Worm (Caenorhabditis elegans): Measurements from ENCODE around the gene fkh-9.

fkh-9 gene

ce11 chrX:3838670-3839069 is 11.9 kb upstream of the fkh-9 start:
- peak; percentile 38 for TF ChIP-seq nhr-25 (tag; optimal IDR thresholded peaks at IDR 0.05)
- no peak for TF ChIP-seq unc-39 (tag; optimal IDR thresholded peaks at IDR 0.05)
- TF ChIP-seq nhr-10 (tag; optimal IDR thresholded peaks at IDR 0.05): no peak
- no peak for TF ChIP-seq fos-1 (tag; optimal IDR thresholded peaks at IDR 0.05)
- no peak for TF ChIP-seq crh-2 (tag; optimal IDR thresholded peaks at IDR 0.05)
- TF ChIP-seq nhr-12 (tag; optimal IDR thresholded peaks at IDR 0.05): no peak
- no peak for TF ChIP-seq peb-1 (tag; optimal IDR thresholded peaks at IDR 0.05)
- no peak for TF ChIP-seq ztf-4 (tag; optimal IDR thresholded peaks at IDR 0.05)
- no peak for TF ChIP-seq nhr-11 (tag; optimal IDR thresholded peaks at IDR 0.05)
- TF ChIP-seq sem-4 (tag; optimal IDR thresholded peaks at IDR 0.05): peak; percentile 51

ce11 chrX:3837752-3838159 is 11.0 kb upstream of the fkh-9 start:
- TF ChIP-seq R02D3.7 (tag; optimal IDR thresholded peaks at IDR 0.05): no peak
- peak; percentile 37 for TF ChIP-seq ceh-16 (tag; optimal IDR thresholded peaks at IDR 0.05)
- peak; percentile 58 for TF ChIP-seq nhr-129 (tag; optimal IDR thresholded peaks at IDR 0.05)
- TF ChIP-seq sem-4 (tag; optimal IDR thresholded peaks at IDR 0.05): peak; percentile 19
- peak; percentile 40 for TF ChIP-seq Y55F3AM.14 (GFP tag; optimal IDR thresholded peaks at IDR 0.05)
- TF ChIP-seq egl-27 (tag; optimal IDR thresholded peaks at IDR 0.05): peak; percentile 72
- TF ChIP-seq mdl-1 (tag; optimal IDR thresholded peaks at IDR 0.05): peak in 1 of 2 experiments; percentile 1
- no peak for TF ChIP-seq unc-55 (GFP tag; optimal IDR thresholded peaks at IDR 0.05)
- TF ChIP-seq nhr-77 (tag; optimal IDR thresholded peaks at IDR 0.05): no peak
- TF ChIP-seq gmeb-1 (tag; optimal IDR thresholded peaks at IDR 0.05): no peak
- no peak for TF ChIP-seq alr-1 (tag; optimal IDR thresholded peaks at IDR 0.05)
- peak; percentile 90 for TF ChIP-seq nhr-25 (tag; optimal IDR thresholded peaks at IDR 0.05)
- TF ChIP-seq elt-3 (tag; optimal IDR thresholded peaks at IDR 0.05): no peak
- no peak for TF ChIP-seq nhr-23 (tag; optimal IDR thresholded peaks at IDR 0.05)
- TF ChIP-seq nhr-21 (tag; optimal IDR thresholded peaks at IDR 0.05): peak; percentile 91
- no peak for TF ChIP-seq nhr-12 (tag; optimal IDR thresholded peaks at IDR 0.05)
- peak; percentile 1 for TF ChIP-seq fos-1 (tag; optimal IDR thresholded peaks at IDR 0.05)
- TF ChIP-seq nhr-6 (tag; optimal IDR thresholded peaks at IDR 0.05): peak; percentile 10
- TF ChIP-seq lin-11 (tag; optimal IDR thresholded peaks at IDR 0.05): no peak
- TF ChIP-seq ztf-11 (tag; optimal IDR thresholded peaks at IDR 0.05): no peak
- peak; percentile 81 for TF ChIP-seq sma-3 (GFP tag; optimal IDR thresholded peaks at IDR 0.05)
- TF ChIP-seq blmp-1 (tag; optimal IDR thresholded peaks at IDR 0.05; ENCODE audit: insufficient read depth): peak; percentile 96
- TF ChIP-seq dmd-4 (tag; optimal IDR thresholded peaks at IDR 0.05): no peak
- TF ChIP-seq ZK546.5 (tag; optimal IDR thresholded peaks at IDR 0.05): no peak
- TF ChIP-seq aly-2 (tag; optimal IDR thresholded peaks at IDR 0.05): no peak
- TF ChIP-seq sma-9 (GFP tag; optimal IDR thresholded peaks at IDR 0.05): peak; percentile 71
- no peak for TF ChIP-seq sma-9 (tag; optimal IDR thresholded peaks at IDR 0.05)
- TF ChIP-seq elt-1 (tag; optimal IDR thresholded peaks at IDR 0.05): no peak
- TF ChIP-seq ceh-82 (tag; optimal IDR thresholded peaks at IDR 0.05): no peak

ce11 chrX:3835632-3836031 is 8.9 kb upstream of the fkh-9 start:
- TF ChIP-seq lin-39 (tag; optimal IDR thresholded peaks at IDR 0.05) (no peak), nhr-25 (tag; optimal IDR thresholded peaks at IDR 0.05) (peak; percentile 38)

- no peak for TF ChIP-seq nhr-77 (tag; optimal IDR thresholded peaks at IDR 0.05)
- TF ChIP-seq ztf-1 (GFP tag; conservative IDR thresholded peaks at IDR 0.05): no peak
- no peak for TF ChIP-seq ZK546.5 (tag; optimal IDR thresholded peaks at IDR 0.05)
- peak; percentile 54 for TF ChIP-seq F13H6.1 (tag; optimal IDR thresholded peaks at IDR 0.05)
- TF ChIP-seq fos-1 (tag; optimal IDR thresholded peaks at IDR 0.05): no peak
- peak; percentile 24 for TF ChIP-seq nhr-129 (tag; optimal IDR thresholded peaks at IDR 0.05)
- TF ChIP-seq unc-39 (tag; optimal IDR thresholded peaks at IDR 0.05): no peak
- TF ChIP-seq unc-55 (GFP tag; optimal IDR thresholded peaks at IDR 0.05): no peak
- no peak for TF ChIP-seq lin-11 (tag; optimal IDR thresholded peaks at IDR 0.05)
- no peak for TF ChIP-seq dmd-4 (tag; optimal IDR thresholded peaks at IDR 0.05)
- peak; percentile 39 for TF ChIP-seq sma-9 (GFP tag; optimal IDR thresholded peaks at IDR 0.05)
- TF ChIP-seq sma-9 (tag; optimal IDR thresholded peaks at IDR 0.05): no peak
- TF ChIP-seq alr-1 (tag; optimal IDR thresholded peaks at IDR 0.05): no peak
- TF ChIP-seq ztf-11 (tag; optimal IDR thresholded peaks at IDR 0.05): no peak
- TF ChIP-seq C34F6.9 (tag; optimal IDR thresholded peaks at IDR 0.05): no peak
- TF ChIP-seq egl-27 (tag; optimal IDR thresholded peaks at IDR 0.05): peak; percentile 14
- TF ChIP-seq ceh-16 (tag; optimal IDR thresholded peaks at IDR 0.05): no peak
- no peak for TF ChIP-seq mab-5 (tag; optimal IDR thresholded peaks at IDR 0.05)
- no peak for TF ChIP-seq elt-3 (tag; optimal IDR thresholded peaks at IDR 0.05)
- no peak for TF ChIP-seq R02D3.7 (tag; optimal IDR thresholded peaks at IDR 0.05)
- no peak for TF ChIP-seq nhr-6 (tag; optimal IDR thresholded peaks at IDR 0.05)
Observed at ce11 chrX:3833964-3834840, 7.4 kb upstream of the fkh-9 start.
